Fruit fly (Drosophila melanogaster) whole organism, wandering third instar larva: ENCODE measurements around the gene FucT6.

Source experiments
- Abd-B ChIP-seq: fragments of >200 bp; optimal IDR thresholded peaks from 2 replicates; lab custom pipeline; 2017; ENCODE audit warnings: missing biosample characterization, missing genetic modification characterization
- CG32264 ChIP-seq: fragments of 200-800 bp; sonication (Bioruptor generic); optimal IDR thresholded peaks from 2 replicates; lab custom pipeline; 2016; ENCODE audit warnings: missing biosample characterization, missing genetic modification characterization
- CG9705 ChIP-seq: fragments of 200-800 bp; sonication (Bioruptor generic); optimal IDR thresholded peaks from 2 replicates; lab custom pipeline; 2018; ENCODE audit warnings: missing biosample characterization, mild to moderate bottlenecking, missing genetic modification characterization
- CrebA ChIP-seq: fragments of 200-800 bp; sonication (Bioruptor generic); optimal IDR thresholded peaks from 2 replicates; lab custom pipeline; 2016; ENCODE audit warnings: missing biosample characterization, mild to moderate bottlenecking, missing genetic modification characterization, borderline replicate concordance
- Dfd ChIP-seq: fragments of >200 bp; optimal IDR thresholded peaks from 2 replicates; lab custom pipeline; 2017; ENCODE audit warnings: missing biosample characterization, missing genetic modification characterization
- Dif ChIP-seq: fragments of 200-275, 200-300 bp; sonication (Bioruptor generic); optimal IDR thresholded peaks from 2 replicates; lab custom pipeline; 2018; ENCODE audit warnings: missing biosample characterization, missing genetic modification characterization; ENCODE audit not compliant: partially characterized antibody
- HLH106 ChIP-seq: fragments of 200-800 bp; optimal IDR thresholded peaks from 3 replicates; lab custom pipeline; 2019; ENCODE audit warnings: missing biosample characterization, mild to moderate bottlenecking, missing genetic modification characterization, moderate library complexity
- Hnf4 ChIP-seq: fragments of 200-800 bp; sonication (Bioruptor generic); optimal IDR thresholded peaks from 2 replicates; lab custom pipeline; 2016; ENCODE audit warnings: missing biosample characterization, mild to moderate bottlenecking, missing genetic modification characterization
- Hr83 ChIP-seq: fragments of 200-300 bp; sonication (Bioruptor generic); optimal IDR thresholded peaks from 2 replicates; lab custom pipeline; 2016; ENCODE audit warnings: missing biosample characterization, mild to moderate bottlenecking, missing genetic modification characterization, moderate library complexity; ENCODE audit not compliant: poor library complexity, severe bottlenecking
- Jra ChIP-seq: sonication (Bioruptor generic); optimal IDR thresholded peaks from 2 replicates; lab custom pipeline; 2016; ENCODE audit warnings: missing biosample characterization, missing genetic modification characterization
- Mio ChIP-seq: sonication (Bioruptor generic); optimal IDR thresholded peaks from 2 replicates; lab custom pipeline; 2016; ENCODE audit warnings: missing biosample characterization, missing genetic modification characterization
- Myc ChIP-seq: fragments of >200 bp; optimal IDR thresholded peaks from 2 replicates; lab custom pipeline; 2017
- N ChIP-seq: fragments of >200 bp; optimal IDR thresholded peaks from 2 replicates; lab custom pipeline; 2018; ENCODE audit warnings: missing biosample characterization, missing external identifiers, missing genetic modification characterization
- OdsH ChIP-seq: fragments of 200-800 bp; sonication (Bioruptor generic); optimal IDR thresholded peaks from 2 replicates; lab custom pipeline; 2016; ENCODE audit warnings: missing biosample characterization, mild to moderate bottlenecking, missing genetic modification characterization
- Rel ChIP-seq, 2 experiments: fragments of 200-800 bp; sonication (Bioruptor generic) in 1 of 2; optimal IDR thresholded peaks; 2 replicates in 1 of 2; 3 replicates in 1 of 2; lab custom pipeline; 2016 to 2019; ENCODE audit warnings: mild to moderate bottlenecking in 2 of 2, missing biosample characterization in 2 of 2, missing genetic modification characterization in 2 of 2, moderate library complexity in 1 of 2
- Sp1 ChIP-seq: fragments of 200-800 bp; sonication (Bioruptor generic); optimal IDR thresholded peaks from 3 replicates; lab custom pipeline; 2019; ENCODE audit warnings: missing biosample characterization, mild to moderate bottlenecking, missing genetic modification characterization, moderate library complexity
- br ChIP-seq: fragments of 200-800 bp; sonication (Bioruptor generic); optimal IDR thresholded peaks from 2 replicates; lab custom pipeline; 2016; ENCODE audit warnings: missing biosample characterization, missing genetic modification characterization
- brk ChIP-seq: fragments of 200-800 bp; sonication (Bioruptor generic); optimal IDR thresholded peaks from 2 replicates; lab custom pipeline; 2016; ENCODE audit warnings: missing biosample characterization, mild to moderate bottlenecking, missing genetic modification characterization
- dl ChIP-seq, 2 experiments: fragments of 175-275, 200-275 bp in 1 of 2; fragments of 200-275 bp in 1 of 2; sonication (Bioruptor generic); optimal IDR thresholded peaks; lab custom pipeline; 2018; ENCODE audit warnings: mild to moderate bottlenecking in 2 of 2, missing biosample characterization in 2 of 2, missing genetic modification characterization in 2 of 2, moderate library complexity in 2 of 2; ENCODE audit not compliant: partially characterized antibody in 2 of 2, insufficient read depth in 1 of 2
- dmrt93B ChIP-seq: fragments of 200-800 bp; sonication (Bioruptor generic); optimal IDR thresholded peaks from 2 replicates; lab custom pipeline; 2018; ENCODE audit warnings: missing biosample characterization, mild to moderate bottlenecking, missing genetic modification characterization
- dsf ChIP-seq: sonication (Bioruptor generic); optimal IDR thresholded peaks from 2 replicates; lab custom pipeline; 2016; ENCODE audit warnings: missing biosample characterization, missing genetic modification characterization, borderline replicate concordance
- ey ChIP-seq: fragments of 200-800 bp; sonication (Bioruptor generic); optimal IDR thresholded peaks from 2 replicates; lab custom pipeline; 2016; ENCODE audit warnings: missing biosample characterization, missing genetic modification characterization
- foxo ChIP-seq, 2 experiments: fragments of 200-800 bp; sonication (Bioruptor generic); optimal IDR thresholded peaks; 2 replicates in 1 of 2; 3 replicates in 1 of 2; lab custom pipeline; 2016 to 2017; ENCODE audit warnings: missing biosample characterization in 2 of 2, missing genetic modification characterization in 2 of 2
- fru ChIP-seq: fragments of 200-800 bp; sonication (Bioruptor generic); optimal IDR thresholded peaks from 3 replicates; lab custom pipeline; 2016; ENCODE audit warnings: missing biosample characterization, mild to moderate bottlenecking, missing genetic modification characterization
- h ChIP-seq: fragments of 200-800 bp; sonication (Bioruptor generic); optimal IDR thresholded peaks from 3 replicates; lab custom pipeline; 2016; ENCODE audit warnings: missing biosample characterization, mild to moderate bottlenecking, missing genetic modification characterization
- jim ChIP-seq: fragments of 175-275, 200-325 bp; sonication (Bioruptor generic); optimal IDR thresholded peaks from 2 replicates; lab custom pipeline; 2016; ENCODE audit warnings: missing biosample characterization, mild to moderate bottlenecking, missing genetic modification characterization
- lola ChIP-seq: fragments of >200 bp; optimal IDR thresholded peaks from 2 replicates; lab custom pipeline; 2017; ENCODE audit warnings: missing biosample characterization, missing genetic modification characterization
- psq ChIP-seq: fragments of 200-800 bp; sonication (Bioruptor generic); optimal IDR thresholded peaks from 3 replicates; lab custom pipeline; 2017; ENCODE audit warnings: missing biosample characterization, mild to moderate bottlenecking, missing genetic modification characterization, moderate library complexity
- rgr ChIP-seq: fragments of 200-800 bp; sonication (Bioruptor generic); optimal IDR thresholded peaks from 3 replicates; lab custom pipeline; 2016; ENCODE audit warnings: missing biosample characterization, mild to moderate bottlenecking, missing genetic modification characterization
- sv ChIP-seq: fragments of 200-800 bp; sonication (Bioruptor generic); optimal IDR thresholded peaks from 3 replicates; lab custom pipeline; 2016; ENCODE audit warnings: missing biosample characterization, missing genetic modification characterization
- tai ChIP-seq: sonication (Bioruptor generic); optimal IDR thresholded peaks from 2 replicates; lab custom pipeline; 2016; ENCODE audit warnings: missing biosample characterization, missing genetic modification characterization
- usp ChIP-seq: fragments of >200 bp; optimal IDR thresholded peaks from 2 replicates; lab custom pipeline; 2017; ENCODE audit warnings: missing biosample characterization, missing genetic modification characterization
- woc ChIP-seq: sonication (Bioruptor generic); optimal IDR thresholded peaks from 2 replicates; lab custom pipeline; 2016; ENCODE audit warnings: missing biosample characterization, mild to moderate bottlenecking, missing genetic modification characterization

FucT6 gene

dm6 chrX:11715937-11716730, 6.4 kb upstream of the FucT6 start (continued):
- TF ChIP-seq Myc (lab: Kevin White, UChicago) (no peak), fru (GFP tag; lab: Kevin White, UChicago) (peak; percentile 82)

DNA sequence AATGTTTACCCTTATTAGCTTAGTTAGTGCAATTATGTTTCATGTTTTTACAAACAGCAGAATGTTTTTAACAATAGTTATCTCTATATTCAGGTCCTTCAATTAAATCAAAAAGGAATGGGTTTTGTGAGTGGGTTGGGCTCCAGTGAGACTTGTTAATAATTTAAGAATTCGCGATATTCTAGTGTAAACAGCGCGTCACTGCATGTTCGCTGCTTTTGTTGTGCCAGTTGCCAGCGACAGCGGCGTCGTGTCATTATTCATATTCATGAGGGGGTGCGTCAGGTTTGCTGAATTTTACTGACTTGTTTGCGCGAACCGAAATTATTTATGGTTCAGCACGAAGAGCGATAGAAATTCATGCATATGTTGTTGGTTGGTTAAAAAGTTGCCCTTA, 5.5 kb upstream of the FucT6 start, which contains the start of gene Amun:
Gene Amun, minus strand, starts transcription at position 303 of the 397 bp plus-strand sequence.
- TF ChIP-seq Hnf4 (GFP tag; lab: Kevin White, UChicago), result peak; percentile 61
- no peak for TF ChIP-seq CG32264 (GFP tag; lab: Kevin White, UChicago)
- TF ChIP-seq Sp1 (GFP tag; lab: Kevin White, UChicago), result peak; percentile 58
- peak; percentile 59 for TF ChIP-seq h (GFP tag; lab: Kevin White, UChicago)
- no peak for TF ChIP-seq Abd-B (GFP tag; lab: Kevin White, UChicago)
- peak; percentile 5 for TF ChIP-seq br (GFP tag; lab: Kevin White, UChicago)
- TF ChIP-seq HLH106 (tag; lab: Kevin White, UChicago), result peak; percentile 54
- no peak for TF ChIP-seq lola (GFP tag; lab: Kevin White, UChicago)
- TF ChIP-seq Hr83 (GFP tag; lab: Kevin White, UChicago), result peak; percentile 68
- TF ChIP-seq tai (GFP tag; lab: Kevin White, UChicago), result no peak
- TF ChIP-seq foxo (GFP tag; optimal IDR thresholded peaks at IDR 0.05; lab: Kevin White, UChicago), result peak in 1 of 2 experiments; percentile 57
- peak; percentile 11 for TF ChIP-seq Rel (GFP tag; optimal IDR thresholded peaks at IDR 0.05; lab: Kevin White, UChicago)
- no peak for TF ChIP-seq Rel (tag; optimal IDR thresholded peaks at IDR 0.05; lab: Kevin White, UChicago)
- no peak for TF ChIP-seq usp
- no peak for TF ChIP-seq brk (GFP tag; lab: Kevin White, UChicago)
- peak; percentile 49 for TF ChIP-seq ey (GFP tag; lab: Kevin White, UChicago)
- TF ChIP-seq Jra (GFP tag; lab: Kevin White, UChicago), result peak; percentile 45
- peak; percentile 1 for TF ChIP-seq CG9705 (GFP tag; lab: Kevin White, UChicago)
- peak; percentile 70 for TF ChIP-seq woc
- peak; percentile 64 for TF ChIP-seq fru (GFP tag; lab: Kevin White, UChicago)
- TF ChIP-seq OdsH (GFP tag; lab: Kevin White, UChicago), result peak; percentile 40

DNA sequence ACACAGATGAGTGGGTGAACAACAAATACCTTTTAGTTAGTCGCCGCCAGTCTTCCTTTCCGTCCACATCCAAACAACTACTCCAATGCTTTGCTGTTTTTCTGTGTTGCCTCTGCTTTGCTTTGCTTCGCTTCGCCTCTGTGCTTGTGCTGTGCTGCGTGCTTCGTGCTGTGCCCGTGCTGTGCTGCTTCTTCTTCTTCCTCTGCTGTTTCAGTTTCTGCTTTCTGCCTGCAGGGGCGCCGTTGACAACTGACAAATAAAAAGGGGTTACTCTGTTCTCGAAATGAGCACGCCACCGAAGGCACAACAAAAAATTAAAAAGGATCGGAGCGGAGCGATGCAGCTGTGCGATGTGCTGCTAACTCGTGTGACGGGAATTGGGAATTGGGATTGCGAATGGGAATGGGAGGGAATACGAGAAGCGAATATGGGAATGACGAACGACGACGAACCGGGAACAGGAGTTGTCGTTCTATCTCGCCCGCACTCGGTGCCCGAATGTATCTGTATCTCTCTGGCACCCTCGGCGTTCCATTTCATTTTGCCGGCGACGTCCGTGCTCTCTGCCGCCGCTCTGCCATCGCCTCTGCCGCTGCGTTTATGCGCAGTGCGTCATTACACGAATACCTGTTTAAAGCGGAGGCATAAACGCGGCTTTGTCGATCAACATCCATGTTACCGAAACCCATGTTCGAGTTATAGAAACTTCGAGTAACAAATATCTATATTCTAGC, 4.9 kb upstream of the FucT6 start:
- TF ChIP-seq br (GFP tag; lab: Kevin White, UChicago) (peak; percentile 62), CG9705 (GFP tag; lab: Kevin White, UChicago) (no peak), CrebA (GFP tag; lab: Kevin White, UChicago) (no peak), OdsH (GFP tag; lab: Kevin White, UChicago) (peak; percentile 40), HLH106 (tag; lab: Kevin White, UChicago) (peak; percentile 47), Rel (GFP tag; optimal IDR thresholded peaks at IDR 0.05; lab: Kevin White, UChicago) (no peak), Rel (tag; optimal IDR thresholded peaks at IDR 0.05; lab: Kevin White, UChicago) (peak; percentile 42), brk (GFP tag; lab: Kevin White, UChicago) (peak; percentile 48), jim (GFP tag; lab: Kevin White, UChicago) (no peak), psq (GFP tag; lab: Kevin White, UChicago) (peak; percentile 99), ey (GFP tag; lab: Kevin White, UChicago) (no peak), woc (peak; percentile 88), fru (GFP tag; lab: Kevin White, UChicago) (peak; percentile 28), dmrt93B (peak; percentile 44), foxo (GFP tag; optimal IDR thresholded peaks at IDR 0.05; lab: Kevin White, UChicago) (peak in 1 of 2 experiments; percentile 56), lola (GFP tag; lab: Kevin White, UChicago) (no peak), Hr83 (GFP tag; lab: Kevin White, UChicago) (peak; percentile 22), dl (GFP tag; optimal IDR thresholded peaks at IDR 0.05; lab: Kevin White, UChicago; ENCODE audit: insufficient read depth in 1 of 2, partially characterized antibody in 2 of 2) (peak; percentile 15 to 57)

DNA sequence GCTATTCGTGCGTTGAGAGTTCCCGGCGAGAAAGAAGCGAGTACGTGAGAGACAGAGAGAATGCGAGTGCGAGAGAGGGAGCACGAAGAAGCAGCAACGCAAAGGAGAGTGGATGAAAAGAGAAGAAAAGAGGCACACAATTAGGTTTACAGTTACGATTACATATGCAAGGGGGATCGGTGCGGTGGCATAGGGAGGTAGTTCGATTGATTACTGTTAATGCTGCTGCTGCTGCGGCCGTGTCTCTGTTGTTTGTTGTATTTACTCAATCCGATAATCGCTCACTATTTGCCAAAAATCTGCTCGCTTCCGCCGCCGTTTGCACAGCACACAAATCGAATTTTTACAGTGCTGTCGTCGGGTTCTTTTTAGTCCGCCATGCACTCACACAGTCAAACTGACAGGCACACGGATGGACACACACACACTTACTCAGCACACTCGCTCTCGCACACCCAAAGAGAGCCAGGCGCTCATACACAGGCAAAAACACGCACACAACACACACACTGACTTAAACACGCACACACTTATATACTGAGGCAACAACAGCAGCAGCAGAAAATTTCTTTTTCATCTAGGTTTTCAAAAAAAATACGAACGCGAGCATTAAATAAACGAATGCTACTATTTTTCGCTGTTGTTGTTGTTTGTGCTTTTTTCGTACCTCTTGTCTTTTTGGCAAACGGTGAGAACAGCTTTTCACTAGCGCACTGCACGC, 4.2 kb upstream of the FucT6 start:
- no peak for TF ChIP-seq jim (GFP tag; lab: Kevin White, UChicago)
- no peak for TF ChIP-seq sv (GFP tag; lab: Kevin White, UChicago)
- TF ChIP-seq Myc (lab: Kevin White, UChicago), result no peak
- TF ChIP-seq Dfd (GFP tag; lab: Kevin White, UChicago), result no peak
- TF ChIP-seq Mio (GFP tag; lab: Kevin White, UChicago), result no peak
- peak; percentile 12 for TF ChIP-seq Rel (GFP tag; optimal IDR thresholded peaks at IDR 0.05; lab: Kevin White, UChicago)
- TF ChIP-seq Rel (tag; optimal IDR thresholded peaks at IDR 0.05; lab: Kevin White, UChicago), result peak; percentile 59
- peak; percentile 15 for TF ChIP-seq Sp1 (GFP tag; lab: Kevin White, UChicago)
- TF ChIP-seq br (GFP tag; lab: Kevin White, UChicago), result no peak
- TF ChIP-seq brk (GFP tag; lab: Kevin White, UChicago), result no peak
- TF ChIP-seq Jra (GFP tag; lab: Kevin White, UChicago), result no peak
- peak; percentile 86 to 91 for TF ChIP-seq dl (GFP tag; optimal IDR thresholded peaks at IDR 0.05; lab: Kevin White, UChicago; ENCODE audit: insufficient read depth in 1 of 2, partially characterized antibody in 2 of 2)
- no peak for TF ChIP-seq HLH106 (tag; lab: Kevin White, UChicago)
- peak; percentile 29 for TF ChIP-seq OdsH (GFP tag; lab: Kevin White, UChicago)
- no peak for TF ChIP-seq Hnf4 (GFP tag; lab: Kevin White, UChicago)
- peak; percentile 25 for TF ChIP-seq Abd-B (GFP tag; lab: Kevin White, UChicago)
- peak; percentile 91 for TF ChIP-seq Dif
- TF ChIP-seq CG9705 (GFP tag; lab: Kevin White, UChicago), result no peak
- TF ChIP-seq fru (GFP tag; lab: Kevin White, UChicago), result no peak
- TF ChIP-seq N (GFP tag; lab: Kevin White, UChicago), result peak; percentile 81
- TF ChIP-seq rgr (GFP tag; lab: Kevin White, UChicago), result peak; percentile 26
- TF ChIP-seq dmrt93B, result no peak
- no peak for TF ChIP-seq dsf (GFP tag; lab: Kevin White, UChicago)
